Worm (Caenorhabditis elegans) whole organism, young adult: ENCODE measurements around the gene kel-10.

Experiments used
- hlh-12 ChIP-seq: sonication (generic microtip); optimal IDR thresholded peaks from 2 replicates; lab custom pipeline; 2016; ENCODE audit warnings: missing genetic modification characterization, missing compliant biosample characterization
- nhr-120 ChIP-seq: fragments of 200-800 bp; sonication (Bioruptor generic); IDR thresholded peaks from 2 replicates; pipeline ENCODE4 v1.3.6; 2022; ENCODE audit warnings: missing genetic modification characterization, missing compliant biosample characterization
- nhr-179 ChIP-seq: sonication (generic microtip); optimal IDR thresholded peaks from 2 replicates; lab custom pipeline; 2016; ENCODE audit warnings: mild to moderate bottlenecking, missing genetic modification characterization, missing compliant biosample characterization
- rec-8 ChIP-seq, 2 experiments: sonication (generic microtip); optimal IDR thresholded peaks; 2 replicates each; lab custom pipeline; 2016; ENCODE audit warnings: mild to moderate bottlenecking in 2 of 2, missing genetic modification characterization in 2 of 2, missing genetic modification reagents in 2 of 2, missing genotype in 2 of 2, missing biosample characterization in 1 of 2, missing compliant biosample characterization in 1 of 2, moderate library complexity in 1 of 2
- ztf-22 ChIP-seq: fragments of 200-800 bp; sonication (Bioruptor generic); optimal IDR thresholded peaks from 2 replicates; lab custom pipeline; 2018; ENCODE audit warnings: mild to moderate bottlenecking, missing genetic modification characterization, moderate library complexity, missing compliant biosample characterization

DNA sequence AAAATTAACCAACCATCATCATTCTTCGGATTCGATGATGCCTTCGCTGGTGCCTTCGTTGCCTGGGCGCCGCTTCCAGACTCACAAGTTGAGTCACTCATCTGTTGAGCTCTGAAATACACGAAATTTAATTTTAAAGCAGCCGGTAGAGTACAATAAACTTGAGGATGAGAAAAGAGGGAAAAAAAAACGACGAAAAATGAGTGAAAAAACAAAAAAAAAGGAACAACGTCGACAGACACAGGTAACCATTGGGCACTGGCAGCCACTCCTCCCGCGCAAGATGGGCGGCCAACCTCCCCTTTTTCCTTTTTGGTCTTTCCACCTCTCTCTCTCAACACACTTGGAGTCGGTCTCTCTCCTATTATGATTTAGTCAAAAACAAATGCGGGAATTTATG, 45.4 kb upstream of the kel-10 start, which contains the start of gene K08E5.1:
- TF ChIP-seq rec-8 (tag; optimal IDR thresholded peaks at IDR 0.05; lab: Kevin White, UChicago) (no peak), nhr-120 (GFP tag; lab: Robert Waterston, UW) (no peak), nhr-179 (tag; lab: Kevin White, UChicago) (no peak), ztf-22 (GFP tag; lab: Kevin White, UChicago) (no peak), hlh-12 (no peak)
